Worm (Caenorhabditis elegans): ENCODE results near the gene Y116A8C.10.

Y116A8C.10 gene

ce11 chrIV:16946746-16947145 is 7.8 kb upstream of the Y116A8C.10 start, which contains the start of the genes Y116A8C.9 and arf-6 (continued):
- TF ChIP-seq nhr-12 (tag; optimal IDR thresholded peaks at IDR 0.05) (no peak), lsy-2 (tag; optimal IDR thresholded peaks at IDR 0.05) (peak; percentile 57 to 67), hpl-2 (GFP tag; optimal IDR thresholded peaks at IDR 0.05) (no peak), lin-39 (tag; optimal IDR thresholded peaks at IDR 0.05) (peak; percentile 54), fkh-4 (tag; optimal IDR thresholded peaks at IDR 0.05; ENCODE audit: borderline replicate concordance) (no peak), rnt-1 (tag; optimal IDR thresholded peaks at IDR 0.05) (no peak), lin-15B (tag; optimal IDR thresholded peaks at IDR 0.05) (no peak), egl-13 (tag; optimal IDR thresholded peaks at IDR 0.05) (peak; percentile 46), efl-1 (optimal IDR thresholded peaks at IDR 0.05) (peak; percentile 42 to 62), efl-1 (GFP tag; optimal IDR thresholded peaks at IDR 0.05 in 1 of 2) (peak; percentile 49 to 93), tlp-1 (tag; optimal IDR thresholded peaks at IDR 0.05) (no peak), nhr-85 (tag) (peak; percentile 86), lir-3 (tag; optimal IDR thresholded peaks at IDR 0.05; ENCODE audit: poor library complexity) (no peak), F16B12.6 (tag; optimal IDR thresholded peaks at IDR 0.05) (peak; percentile 18), nhr-76 (tag; optimal IDR thresholded peaks at IDR 0.05) (no peak)

ce11 chrIV:16936053-16936452 is 2.8 kb downstream of the Y116A8C.10 start:
- no peak for TF ChIP-seq nhr-71 (tag; optimal IDR thresholded peaks at IDR 0.05)
- TF ChIP-seq grh-1 (GFP tag; IDR thresholded peaks at IDR 0.05) = 0 out of 2 replicates have a peak, but pooled peaks have one; percentile 34

- no peak for TF ChIP-seq ceh-8 (GFP tag; optimal IDR thresholded peaks at IDR 0.05)
- no peak for TF ChIP-seq ceh-90 (tag; optimal IDR thresholded peaks at IDR 0.05)
- TF ChIP-seq lin-13 (GFP tag; optimal IDR thresholded peaks at IDR 0.05) = no peak
- TF ChIP-seq lin-14 (GFP tag; optimal IDR thresholded peaks at IDR 0.05) = no peak
- TF ChIP-seq nhr-47 (tag; optimal IDR thresholded peaks at IDR 0.05) = no peak
- no peak for TF ChIP-seq unc-30 (tag; optimal IDR thresholded peaks at IDR 0.05)
- no peak for TF ChIP-seq zag-1 (tag; optimal IDR thresholded peaks at IDR 0.05)
- no peak for TF ChIP-seq blmp-1 (tag; optimal IDR thresholded peaks at IDR 0.05)
- TF ChIP-seq zip-4 (GFP tag; optimal IDR thresholded peaks at IDR 0.05) = no peak
- TF ChIP-seq ceh-82 (tag; optimal IDR thresholded peaks at IDR 0.05) = no peak
- TF ChIP-seq nhr-77 (tag; optimal IDR thresholded peaks at IDR 0.05) = no peak
- no peak for TF ChIP-seq egl-27 (tag; optimal IDR thresholded peaks at IDR 0.05)
- no peak for TF ChIP-seq isw-1 (GFP tag; IDR thresholded peaks at IDR 0.05)
- TF ChIP-seq unc-86 (tag; optimal IDR thresholded peaks at IDR 0.05) = no peak
- no peak for TF ChIP-seq tbx-2 (tag; optimal IDR thresholded peaks at IDR 0.05)
- TF ChIP-seq jun-1 (tag; optimal IDR thresholded peaks at IDR 0.05) = no peak
These were observed 7.8 kb downstream of the Y116A8C.10 start, which contains the start of gene Y116A8C.49 for ce11 chrIV:16931077-16931476. Y116A8C.49 (minus strand) TSS chrIV:16931177.

ce11 chrIV:16926558-16926957 is 12.3 kb downstream of the Y116A8C.10 start:
- TF ChIP-seq efl-3 (GFP tag; optimal IDR thresholded peaks at IDR 0.05) (no peak), mef-2 (tag; optimal IDR thresholded peaks at IDR 0.05) (no peak), lsy-2 (tag; optimal IDR thresholded peaks at IDR 0.05) (no peak), nhr-19 (GFP tag; conservative IDR thresholded peaks at IDR 0.05) (no peak), unc-62 (GFP tag; optimal IDR thresholded peaks at IDR 0.05) (no peak), lin-39 (tag; optimal IDR thresholded peaks at IDR 0.05) (no peak), C34B4.2 (tag; optimal IDR thresholded peaks at IDR 0.05) (no peak), nhr-85 (tag) (no peak), aha-1 (tag; optimal IDR thresholded peaks at IDR 0.05) (no peak)

All from whole organism, L1 larva.